Worm (Caenorhabditis elegans) whole organism, young adult: ENCODE measurements around the gene C46A5.6.
A peak's percentile ranks its signal among the peaks of the same experiment; 100 is the strongest.

Experiments used
- B0019.2 ChIP-seq: fragments of 200-800 bp; sonication (Bioruptor generic); conservative IDR thresholded peaks from 2 replicates; pipeline ENCODE4 v1.3.6; 2022; ENCODE audit warnings: missing genetic modification reagents, missing genetic modification characterization, missing compliant biosample characterization
- B0035.1 ChIP-seq: sonication (generic microtip); optimal IDR thresholded peaks from 2 replicates; lab custom pipeline; 2016; ENCODE audit warnings: missing genetic modification characterization, mild to moderate bottlenecking, missing compliant biosample characterization, missing genotype, missing genetic modification reagents
- B0261.1 ChIP-seq: sonication (generic microtip); optimal IDR thresholded peaks from 2 replicates; lab custom pipeline; 2016; ENCODE audit warnings: mild to moderate bottlenecking, missing genetic modification characterization, moderate library complexity, missing compliant biosample characterization
- D2030.7 ChIP-seq: fragments of 200-800 bp; sonication (Bioruptor generic); IDR thresholded peaks from 2 replicates; pipeline ENCODE4 v1.3.6; 2022; ENCODE audit warnings: missing genetic modification reagents, missing genetic modification characterization, missing compliant biosample characterization
- F37B4.10 ChIP-seq: fragments of 200-800 bp; sonication (Bioruptor generic); IDR thresholded peaks from 2 replicates; pipeline ENCODE4 v1.3.6; 2022; ENCODE audit warnings: missing genetic modification characterization, missing compliant biosample characterization
- F52B5.7 ChIP-seq: sonication (generic microtip); optimal IDR thresholded peaks from 2 replicates; lab custom pipeline; 2016; ENCODE audit warnings: mild to moderate bottlenecking, missing genetic modification characterization, missing compliant biosample characterization
- F55B11.4 ChIP-seq: sonication (generic microtip); optimal IDR thresholded peaks from 2 replicates; lab custom pipeline; 2016; ENCODE audit warnings: missing compliant biosample characterization, missing genetic modification characterization, borderline replicate concordance; ENCODE audit not compliant: insufficient read depth
- K11D2.4 ChIP-seq: fragments of 200-800 bp; sonication (Bioruptor generic); IDR thresholded peaks from 2 replicates; pipeline ENCODE4 v1.3.6; 2022; ENCODE audit warnings: missing genetic modification reagents, missing genetic modification characterization, missing compliant biosample characterization
- Y53G8AR.9 ChIP-seq: fragments of 200-800 bp; sonication (Bioruptor generic); conservative IDR thresholded peaks from 2 replicates; pipeline ENCODE4 v1.3.6; 2022; ENCODE audit warnings: missing genetic modification reagents, missing genetic modification characterization, missing compliant biosample characterization
- Y79H2A.3 ChIP-seq: fragments of 200-800 bp; sonication (Bioruptor generic); conservative IDR thresholded peaks from 2 replicates; pipeline ENCODE4 v1.3.6; 2022; ENCODE audit warnings: missing genetic modification reagents, missing genetic modification characterization, missing compliant biosample characterization
- aptf-3 ChIP-seq: fragments of 200-800 bp; sonication (Bioruptor generic); IDR thresholded peaks from 2 replicates; pipeline ENCODE4 v1.3.6; 2022; ENCODE audit warnings: missing genetic modification characterization, missing compliant biosample characterization
- atf-7 ChIP-seq: sonication (generic microtip); optimal IDR thresholded peaks from 2 replicates; lab custom pipeline; 2017; ENCODE audit warnings: mild to moderate bottlenecking, missing genetic modification characterization, missing compliant biosample characterization
- athp-1 ChIP-seq: sonication (generic microtip); optimal IDR thresholded peaks from 2 replicates; lab custom pipeline; 2017; ENCODE audit warnings: mild to moderate bottlenecking, missing genetic modification characterization, missing compliant biosample characterization
- attf-3 ChIP-seq: fragments of 200-800 bp; sonication (Bioruptor generic); conservative IDR thresholded peaks from 2 replicates; pipeline ENCODE4 v1.3.6; 2022; ENCODE audit warnings: missing genetic modification reagents, missing genetic modification characterization, missing compliant biosample characterization
- attf-5 ChIP-seq: fragments of 200-800 bp; sonication (Bioruptor generic); optimal IDR thresholded peaks from 2 replicates; lab custom pipeline; 2018; ENCODE audit warnings: mild to moderate bottlenecking, missing genetic modification characterization, missing compliant biosample characterization
- bed-2 ChIP-seq: fragments of 200-800 bp; sonication (Bioruptor generic); IDR thresholded peaks from 2 replicates; pipeline ENCODE4 v1.3.6; 2022; ENCODE audit warnings: missing genetic modification reagents, missing genetic modification characterization, missing compliant biosample characterization
- cebp-1 ChIP-seq, 2 experiments: fragments of 200-800 bp in 1 of 2; sonication (Bioruptor generic) in 1 of 2; sonication (generic microtip) in 1 of 2; IDR thresholded peaks in 1 of 2; optimal IDR thresholded peaks in 1 of 2; 2 replicates each; pipeline versions ENCODE4 v1.3.6 to Lab custom; 2017 to 2022; ENCODE audit warnings: missing compliant biosample characterization in 2 of 2, missing genetic modification characterization in 2 of 2, mild to moderate bottlenecking in 1 of 2, missing genetic modification reagents in 1 of 2, moderate library complexity in 1 of 2
- ceh-58 ChIP-seq: fragments of 200-800 bp; sonication (Bioruptor generic); IDR thresholded peaks from 2 replicates; pipeline ENCODE4 v1.3.6; 2022; ENCODE audit warnings: missing genetic modification characterization, missing compliant biosample characterization
- die-1 ChIP-seq: sonication (generic microtip); optimal IDR thresholded peaks from 2 replicates; lab custom pipeline; 2016; ENCODE audit warnings: missing genotype, mild to moderate bottlenecking, missing genetic modification characterization, missing compliant biosample characterization
- efl-1 ChIP-seq: fragments of 150-350 bp; optimal IDR thresholded peaks from 2 replicates; lab custom pipeline; 2014; ENCODE audit warnings: missing biosample characterization, missing genetic modification reagents, missing genetic modification characterization
- ekl-4 ChIP-seq: fragments of 200-800 bp; sonication (Bioruptor generic); IDR thresholded peaks from 2 replicates; pipeline ENCODE4 v1.3.6; 2022; ENCODE audit warnings: missing genetic modification reagents, missing genetic modification characterization, missing compliant biosample characterization
- fkh-3 ChIP-seq: sonication (generic microtip); optimal IDR thresholded peaks from 2 replicates; lab custom pipeline; 2016; ENCODE audit warnings: mild to moderate bottlenecking, missing genetic modification characterization, missing compliant biosample characterization
- hlh-12 ChIP-seq: sonication (generic microtip); optimal IDR thresholded peaks from 2 replicates; lab custom pipeline; 2016; ENCODE audit warnings: missing genetic modification characterization, missing compliant biosample characterization
- hlh-26 ChIP-seq: fragments of 200-800 bp; sonication (Bioruptor generic); conservative IDR thresholded peaks from 2 replicates; pipeline ENCODE4 v1.3.6; 2022; ENCODE audit warnings: missing genetic modification reagents, missing genetic modification characterization, missing compliant biosample characterization
- hmg-1.2 ChIP-seq: fragments of 200-800 bp; sonication (Bioruptor generic); IDR thresholded peaks from 2 replicates; pipeline ENCODE4 v1.3.6; 2022; ENCODE audit warnings: missing genetic modification reagents, missing genetic modification characterization, missing compliant biosample characterization
- hrde-1 ChIP-seq: sonication (generic microtip); optimal IDR thresholded peaks from 2 replicates; lab custom pipeline; 2016; ENCODE audit warnings: missing genetic modification characterization, mild to moderate bottlenecking, missing compliant biosample characterization, moderate library complexity, missing genotype, missing genetic modification reagents, borderline replicate concordance
- lag-1 ChIP-seq: fragments of 200-800 bp; sonication (Bioruptor generic); IDR thresholded peaks from 2 replicates; pipeline ENCODE4 v1.3.6; 2022; ENCODE audit warnings: missing genetic modification reagents, missing genetic modification characterization, missing compliant biosample characterization
- let-607 ChIP-seq, 2 experiments: fragments of 200-800 bp in 1 of 2; sonication (Bioruptor generic) in 1 of 2; sonication (generic microtip) in 1 of 2; optimal IDR thresholded peaks; 2 replicates each; lab custom pipeline; 2016 to 2018; ENCODE audit warnings: mild to moderate bottlenecking in 2 of 2, missing compliant biosample characterization in 2 of 2, missing genetic modification characterization in 2 of 2, moderate library complexity in 2 of 2, missing genotype in 1 of 2
- lin-26 ChIP-seq: fragments of 200-800 bp; sonication (Bioruptor generic); IDR thresholded peaks from 2 replicates; pipeline ENCODE4 v1.3.6; 2022; ENCODE audit warnings: missing genetic modification reagents, missing genetic modification characterization, missing compliant biosample characterization
- madf-6 ChIP-seq: fragments of 200-800 bp; sonication (Bioruptor generic); IDR thresholded peaks from 2 replicates; pipeline ENCODE4 v1.3.6; 2022; ENCODE audit warnings: missing genetic modification reagents, missing genetic modification characterization, missing compliant biosample characterization
- mcd-1 ChIP-seq: fragments of 200-800 bp; sonication (Bioruptor generic); IDR thresholded peaks from 2 replicates; pipeline ENCODE4 v1.3.6; 2022; ENCODE audit warnings: missing genetic modification reagents, missing genetic modification characterization, missing compliant biosample characterization
- nfya-2 ChIP-seq: fragments of 200-800 bp; sonication (Bioruptor generic); IDR thresholded peaks from 2 replicates; pipeline ENCODE4 v1.3.6; 2022; ENCODE audit warnings: missing genetic modification reagents, missing genetic modification characterization, missing compliant biosample characterization
- nhr-120 ChIP-seq: fragments of 200-800 bp; sonication (Bioruptor generic); IDR thresholded peaks from 2 replicates; pipeline ENCODE4 v1.3.6; 2022; ENCODE audit warnings: missing genetic modification characterization, missing compliant biosample characterization
- nhr-80 ChIP-seq: sonication (generic microtip); optimal IDR thresholded peaks from 2 replicates; lab custom pipeline; 2016; ENCODE audit warnings: missing genetic modification characterization, missing compliant biosample characterization
- nhr-90 ChIP-seq: sonication (generic microtip); optimal IDR thresholded peaks from 2 replicates; lab custom pipeline; 2016; ENCODE audit warnings: missing genotype, mild to moderate bottlenecking, missing genetic modification characterization, missing compliant biosample characterization
- rcor-1 ChIP-seq: fragments of 200-800 bp; sonication (Bioruptor generic); IDR thresholded peaks from 2 replicates; pipeline ENCODE4 v1.3.6; 2022; ENCODE audit warnings: missing genetic modification reagents, missing genetic modification characterization, missing compliant biosample characterization
- rpc-1 ChIP-seq, 2 experiments: fragments of 150-350 bp in 1 of 2; sonication (generic microtip) in 1 of 2; optimal IDR thresholded peaks; 2 replicates each; lab custom pipeline; 2014 to 2018; ENCODE audit warnings: missing biosample characterization in 1 of 2, missing genetic modification characterization in 1 of 2, missing genetic modification reagents in 1 of 2, missing genotype in 1 of 2
- snpc-3.4 ChIP-seq: sonication (generic microtip); optimal IDR thresholded peaks from 2 replicates; lab custom pipeline; 2017; ENCODE audit warnings: missing genetic modification characterization, mild to moderate bottlenecking, missing compliant biosample characterization, antibody characterized with exemption, moderate library complexity, missing genotype, missing genetic modification reagents
- somi-1 ChIP-seq: fragments of 200-800 bp; sonication (Bioruptor generic); optimal IDR thresholded peaks from 2 replicates; lab custom pipeline; 2018; ENCODE audit warnings: mild to moderate bottlenecking, missing genetic modification characterization, missing compliant biosample characterization
- unc-130 ChIP-seq: sonication (generic microtip); optimal IDR thresholded peaks from 2 replicates; lab custom pipeline; 2016; ENCODE audit warnings: missing genetic modification reagents, missing genetic modification characterization, missing compliant biosample characterization
- xnd-1 ChIP-seq: sonication (generic microtip); optimal IDR thresholded peaks from 2 replicates; lab custom pipeline; 2016; ENCODE audit warnings: missing genotype, missing genetic modification reagents, missing genetic modification characterization, missing compliant biosample characterization
- zfh-2 ChIP-seq: fragments of 200-800 bp; sonication (Bioruptor generic); conservative IDR thresholded peaks from 2 replicates; pipeline ENCODE4 v1.3.6; 2022; ENCODE audit warnings: missing genetic modification reagents, missing genetic modification characterization, missing compliant biosample characterization
- ztf-25 ChIP-seq: fragments of 200-800 bp; sonication (Bioruptor generic); IDR thresholded peaks from 2 replicates; pipeline ENCODE4 v1.3.6; 2022; ENCODE audit warnings: missing genetic modification reagents, missing genetic modification characterization, missing compliant biosample characterization

The C46A5.6 gene

ce11 chrIV:7778865-7779264 lies 15.2 kb upstream of the C46A5.6 start, which contains the start of gene rpap-3:
TSS of gene rpap-3 (minus strand) at chrIV:7778965.
- TF ChIP-seq nfya-2 (GFP tag; lab: Robert Waterston, UW) (no peak), zfh-2 (GFP tag; lab: Robert Waterston, UW) (no peak), madf-6 (peak; percentile 30; the same call in 1 of the 2 replicates), nhr-120 (no peak), Y79H2A.3 (GFP tag; lab: Robert Waterston, UW) (no peak), hrde-1 (peak; percentile 8), cebp-1 (GFP tag; IDR thresholded peaks at IDR 0.05; lab: Robert Waterston, UW) (no peak), cebp-1 (tag; optimal IDR thresholded peaks at IDR 0.05; lab: Kevin White, UChicago) (peak; percentile 8)
- TF ChIP-seq, all 124 proteins: peak for 3

DNA sequence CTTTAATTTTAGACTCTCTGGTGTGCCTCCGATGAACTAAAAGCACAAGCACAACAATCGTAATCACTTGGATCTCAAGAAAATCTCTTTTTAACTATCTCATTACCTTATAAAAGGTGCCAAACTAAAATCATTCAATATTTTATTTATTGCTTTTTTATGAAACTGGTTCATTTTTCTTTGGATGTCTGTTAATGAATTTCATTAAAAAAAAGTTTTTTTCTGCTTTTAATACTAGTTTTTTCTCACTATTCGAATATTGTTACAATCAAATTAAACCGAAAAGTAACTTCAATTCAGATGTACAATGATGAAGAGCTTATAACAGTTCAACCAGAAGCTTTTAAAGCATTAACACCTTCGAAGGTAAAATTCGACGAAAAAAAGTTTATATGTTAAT lies 12.1 kb upstream of the C46A5.6 start, which contains the start of gene swd-2.1:
Gene swd-2.1 (plus strand): TSS at position 301 of the 400 bp plus-strand sequence.
- no peak for TF ChIP-seq B0035.1 (tag; lab: Kevin White, UChicago)
- no peak for TF ChIP-seq atf-7 (tag; lab: Kevin White, UChicago)
- no peak for TF ChIP-seq attf-3 (GFP tag; lab: Robert Waterston, UW)
- no peak for TF ChIP-seq zfh-2 (GFP tag; lab: Robert Waterston, UW)
- no peak for TF ChIP-seq B0019.2 (GFP tag; lab: Robert Waterston, UW)
- no peak for TF ChIP-seq Y53G8AR.9 (GFP tag; lab: Robert Waterston, UW)
- TF ChIP-seq rcor-1 (GFP tag; lab: Robert Waterston, UW): no peak
- TF ChIP-seq rpc-1 (optimal IDR thresholded peaks at IDR 0.05; lab: Kevin White, UChicago): no peak
- TF ChIP-seq rpc-1 (tag; optimal IDR thresholded peaks at IDR 0.05; lab: Kevin White, UChicago): no peak
- TF ChIP-seq die-1: no peak
- no peak for TF ChIP-seq lag-1 (GFP tag; lab: Robert Waterston, UW)
- no peak for TF ChIP-seq madf-6
- TF ChIP-seq athp-1 (tag; lab: Kevin White, UChicago): no peak
- no peak for TF ChIP-seq lin-26 (GFP tag; lab: Robert Waterston, UW)
- no peak for TF ChIP-seq ceh-58
- no peak for TF ChIP-seq nhr-80 (tag; lab: Kevin White, UChicago)
- TF ChIP-seq let-607 (tag; optimal IDR thresholded peaks at IDR 0.05; lab: Kevin White, UChicago): no peak
- no peak for TF ChIP-seq Y79H2A.3 (GFP tag; lab: Robert Waterston, UW)
- no peak for TF ChIP-seq F37B4.10 (GFP tag; lab: Robert Waterston, UW)
- no peak for TF ChIP-seq B0261.1 (tag; lab: Kevin White, UChicago)
- TF ChIP-seq efl-1 (GFP tag; lab: Kevin White, UChicago): no peak

- TF ChIP-seq Y79H2A.3 (GFP tag; lab: Robert Waterston, UW) (no peak), nhr-90 (tag; lab: Kevin White, UChicago) (no peak), F52B5.7 (tag; lab: Kevin White, UChicago) (no peak), somi-1 (no peak), fkh-3 (tag; lab: Kevin White, UChicago) (no peak), madf-6 (no peak), D2030.7 (no peak), let-607 (tag; optimal IDR thresholded peaks at IDR 0.05; lab: Kevin White, UChicago) (no peak), efl-1 (GFP tag; lab: Kevin White, UChicago) (peak; percentile 56), snpc-3.4 (no peak), mcd-1 (GFP tag; lab: Robert Waterston, UW) (peak; percentile 80), ztf-25 (GFP tag; lab: Robert Waterston, UW) (no peak), attf-5 (GFP tag; lab: Kevin White, UChicago) (peak; percentile 8), bed-2 (GFP tag; lab: Robert Waterston, UW) (no peak), attf-3 (GFP tag; lab: Robert Waterston, UW) (no peak), hmg-1.2 (0 out of 2 replicates have a peak, but pooled peaks have one; percentile 5), atf-7 (tag; lab: Kevin White, UChicago) (no peak), aptf-3 (GFP tag; lab: Robert Waterston, UW) (no peak), xnd-1 (tag; lab: Kevin White, UChicago) (no peak), F55B11.4 (tag; lab: Kevin White, UChicago) (no peak), hlh-26 (GFP tag; lab: Robert Waterston, UW) (no peak), Y53G8AR.9 (GFP tag; lab: Robert Waterston, UW) (no peak), ekl-4 (GFP tag; lab: Robert Waterston, UW) (no peak), unc-130 (GFP tag; lab: Kevin White, UChicago) (no peak), K11D2.4 (GFP tag; lab: Robert Waterston, UW) (no peak), B0261.1 (tag; lab: Kevin White, UChicago) (no peak), hlh-12 (tag; lab: Kevin White, UChicago) (no peak)
These were observed 10.6 kb upstream of the C46A5.6 start, which contains the start of the genes hcf-1 and swd-2.2 for ce11 chrIV:7774206-7774605. TSS of gene hcf-1 (minus strand) at chrIV:7774275. TSS of gene swd-2.2 (plus strand) at chrIV:7774411.
